Fruit fly (Drosophila melanogaster): ENCODE results near the gene CG33764.

DNA sequence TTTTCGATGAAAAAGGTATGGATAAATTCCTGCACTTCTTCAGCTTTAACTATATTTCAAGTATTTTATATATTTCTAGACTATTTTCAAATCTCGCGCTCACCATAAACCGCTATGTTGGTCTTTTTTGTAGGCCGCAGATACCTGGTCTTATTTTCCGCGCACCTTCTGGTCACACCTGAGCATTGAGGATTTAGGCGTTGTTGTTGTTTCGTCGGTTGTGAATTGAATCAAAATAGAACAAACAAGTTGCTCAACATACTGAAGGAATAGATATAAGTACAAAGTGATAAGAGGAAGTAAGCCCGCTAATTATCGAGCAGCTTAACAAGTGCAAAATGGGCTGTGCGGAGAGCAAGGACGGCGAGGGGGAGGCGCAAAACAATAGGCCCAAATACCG lies 10.5 kb upstream of the CG33764 start, which contains the start of gene Ctl1:
- TF ChIP-seq br (GFP tag; optimal IDR thresholded peaks at IDR 0.05) (no peak), usp (GFP tag; optimal IDR thresholded peaks at IDR 0.05) (no peak), ey (GFP tag; optimal IDR thresholded peaks at IDR 0.05) (no peak), fru (GFP tag; optimal IDR thresholded peaks at IDR 0.05) (no peak), h (GFP tag; optimal IDR thresholded peaks at IDR 0.05) (no peak), Dfd (GFP tag; optimal IDR thresholded peaks at IDR 0.05) (no peak), psq (GFP tag; optimal IDR thresholded peaks at IDR 0.05) (no peak), OdsH (GFP tag; optimal IDR thresholded peaks at IDR 0.05) (no peak), Hr83 (GFP tag; optimal IDR thresholded peaks at IDR 0.05; ENCODE audit: poor library complexity, severe bottlenecking) (no peak)
